Worm (Caenorhabditis elegans): ENCODE data around the gene Y52E8A.3.

Gene Y52E8A.3

DNA sequence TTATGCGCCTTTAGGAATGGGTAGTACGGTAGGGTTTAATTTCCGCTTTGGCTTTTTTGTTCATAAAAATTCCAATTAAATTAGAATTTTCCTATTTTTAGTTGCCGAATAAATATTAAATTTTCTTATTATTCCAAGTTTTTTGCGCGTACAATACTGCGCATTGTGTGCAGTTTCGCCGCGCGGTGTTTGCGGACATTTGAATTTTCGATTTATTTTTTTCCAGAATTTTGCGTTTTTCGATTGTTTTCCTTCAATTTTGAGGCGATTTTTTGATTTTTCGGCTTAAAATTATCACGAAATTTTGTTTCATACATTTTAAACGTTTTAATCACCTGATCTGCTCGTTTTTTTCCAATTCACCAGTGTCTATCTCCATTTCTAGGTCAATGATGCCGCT lies 16.1 kb upstream of the Y52E8A.3 start, which contains the start of gene H20J04.6:
H20J04.6 (plus strand) TSS at position 386 of the 400 bp plus-strand sequence.
- TF ChIP-seq tbx-2 (tag; optimal IDR thresholded peaks at IDR 0.05) (peak; percentile 1), unc-30 (tag; optimal IDR thresholded peaks at IDR 0.05) (no peak), skn-1 (tag; optimal IDR thresholded peaks at IDR 0.05) (no peak), C16A3.4 (tag; optimal IDR thresholded peaks at IDR 0.05) (no peak), unc-62 (GFP tag; optimal IDR thresholded peaks at IDR 0.05) (no peak), nhr-11 (tag; optimal IDR thresholded peaks at IDR 0.05) (no peak), pag-3 (tag; optimal IDR thresholded peaks at IDR 0.05; ENCODE audit: borderline replicate concordance, insufficient read depth) (no peak), lin-14 (GFP tag; optimal IDR thresholded peaks at IDR 0.05) (no peak), C04F5.9 (tag; optimal IDR thresholded peaks at IDR 0.05) (peak; percentile 29), fkh-4 (tag; optimal IDR thresholded peaks at IDR 0.05; ENCODE audit: borderline replicate concordance) (no peak), nhr-77 (tag; optimal IDR thresholded peaks at IDR 0.05) (no peak), unc-130 (tag; optimal IDR thresholded peaks at IDR 0.05) (peak; percentile 63), unc-98 (GFP tag; IDR thresholded peaks at IDR 0.05) (no peak), nhr-84 (tag; optimal IDR thresholded peaks at IDR 0.05) (no peak), fos-1 (tag; optimal IDR thresholded peaks at IDR 0.05) (no peak), nhr-85 (tag) (no peak), xbp-1 (tag; optimal IDR thresholded peaks at IDR 0.05) (peak; percentile 17), ces-1 (GFP tag; optimal IDR thresholded peaks at IDR 0.05) (no peak), efl-1 (optimal IDR thresholded peaks at IDR 0.05) (peak; percentile 23 to 52), efl-1 (GFP tag; optimal IDR thresholded peaks at IDR 0.05 in 1 of 2) (peak; percentile 56 to 94), mef-2 (tag; optimal IDR thresholded peaks at IDR 0.05) (no peak), hlh-17 (GFP tag; optimal IDR thresholded peaks at IDR 0.05; ENCODE audit: borderline replicate concordance) (no peak), hpl-2 (GFP tag; optimal IDR thresholded peaks at IDR 0.05) (no peak), lin-15B (tag; optimal IDR thresholded peaks at IDR 0.05) (no peak), swsn-7 (tag; optimal IDR thresholded peaks at IDR 0.05) (peak; percentile 34), sox-4 (tag; optimal IDR thresholded peaks at IDR 0.05) (no peak), nhr-71 (tag; optimal IDR thresholded peaks at IDR 0.05) (no peak), snpc-4 (tag; optimal IDR thresholded peaks at IDR 0.05) (no peak), zip-4 (GFP tag; optimal IDR thresholded peaks at IDR 0.05) (no peak), unc-86 (tag; optimal IDR thresholded peaks at IDR 0.05) (peak; percentile 7), ztf-11 (tag; optimal IDR thresholded peaks at IDR 0.05) (no peak), lsy-2 (tag; optimal IDR thresholded peaks at IDR 0.05) (peak; percentile 48), lin-13 (GFP tag; optimal IDR thresholded peaks at IDR 0.05) (no peak), fkh-8 (tag; optimal IDR thresholded peaks at IDR 0.05) (no peak), mdl-1 (tag; optimal IDR thresholded peaks at IDR 0.05) (no peak), Y116A8C.19 (tag; optimal IDR thresholded peaks at IDR 0.05; ENCODE audit: borderline replicate concordance) (no peak), ceh-63 (GFP tag; optimal IDR thresholded peaks at IDR 0.05) (no peak), ztf-4 (tag; optimal IDR thresholded peaks at IDR 0.05) (no peak), dsc-1 (tag; optimal IDR thresholded peaks at IDR 0.05) (peak; percentile 16), hlh-4 (tag; optimal IDR thresholded peaks at IDR 0.05) (no peak), nhr-47 (tag; optimal IDR thresholded peaks at IDR 0.05) (no peak), egl-13 (tag; optimal IDR thresholded peaks at IDR 0.05) (no peak), zag-1 (tag; optimal IDR thresholded peaks at IDR 0.05) (no peak), jun-1 (tag; optimal IDR thresholded peaks at IDR 0.05) (no peak), lin-39 (tag; optimal IDR thresholded peaks at IDR 0.05) (no peak), pqm-1 (tag; optimal IDR thresholded peaks at IDR 0.05) (no peak), grh-1 (GFP tag; IDR thresholded peaks at IDR 0.05) (no peak), rnt-1 (tag; optimal IDR thresholded peaks at IDR 0.05) (no peak), snu-23 (GFP tag; optimal IDR thresholded peaks at IDR 0.05) (no peak), ets-5 (GFP tag; IDR thresholded peaks at IDR 0.05) (no peak), nhr-20 (tag; optimal IDR thresholded peaks at IDR 0.05) (no peak), nhr-12 (tag; optimal IDR thresholded peaks at IDR 0.05) (no peak), lin-35 (GFP tag; optimal IDR thresholded peaks at IDR 0.05) (peak; percentile 13 to 30), elt-3 (tag; optimal IDR thresholded peaks at IDR 0.05) (no peak), irx-1 (tag; optimal IDR thresholded peaks at IDR 0.05) (peak; percentile 3)

All from whole organism, L1 larva.